Worm (Caenorhabditis elegans) whole organism, young adult: ENCODE measurements around the gene arrd-8.

Source experiments
- D2030.7 ChIP-seq: fragments of 200-800 bp; sonication (Bioruptor generic); IDR thresholded peaks from 2 replicates; pipeline ENCODE4 v1.3.6; 2022; ENCODE audit warnings: missing genetic modification reagents, missing genetic modification characterization, missing compliant biosample characterization
- F37B4.10 ChIP-seq: fragments of 200-800 bp; sonication (Bioruptor generic); IDR thresholded peaks from 2 replicates; pipeline ENCODE4 v1.3.6; 2022; ENCODE audit warnings: missing genetic modification characterization, missing compliant biosample characterization
- F57C9.4 ChIP-seq: sonication (generic microtip); optimal IDR thresholded peaks from 2 replicates; lab custom pipeline; 2017; ENCODE audit warnings: mild to moderate bottlenecking, missing genetic modification characterization, missing compliant biosample characterization
- T07F8.4 ChIP-seq: sonication (generic microtip); optimal IDR thresholded peaks from 2 replicates; lab custom pipeline; 2016; ENCODE audit warnings: mild to moderate bottlenecking, missing genetic modification characterization, moderate library complexity, missing compliant biosample characterization
- Y53F4B.3 ChIP-seq: fragments of 200-800 bp; sonication (Bioruptor generic); IDR thresholded peaks from 2 replicates; pipeline ENCODE4 v1.3.6; 2022; ENCODE audit warnings: missing genetic modification reagents, missing genetic modification characterization, missing compliant biosample characterization
- Y79H2A.3 ChIP-seq: fragments of 200-800 bp; sonication (Bioruptor generic); conservative IDR thresholded peaks from 2 replicates; pipeline ENCODE4 v1.3.6; 2022; ENCODE audit warnings: missing genetic modification reagents, missing genetic modification characterization, missing compliant biosample characterization
- ZK185.1 ChIP-seq: sonication (generic microtip); optimal IDR thresholded peaks from 2 replicates; lab custom pipeline; 2016; ENCODE audit warnings: mild to moderate bottlenecking, missing genetic modification characterization, missing compliant biosample characterization; ENCODE audit not compliant: poor library complexity, severe bottlenecking
- ama-1 ChIP-seq, 3 experiments: fragments of 150-350 bp in 1 of 3; sonication (generic microtip) in 2 of 3; optimal IDR thresholded peaks; 2 replicates each; lab custom pipeline; 2014 to 2018; ENCODE audit warnings: missing biosample characterization in 2 of 3, missing genetic modification characterization in 2 of 3, missing genetic modification reagents in 2 of 3
- attf-5 ChIP-seq: fragments of 200-800 bp; sonication (Bioruptor generic); optimal IDR thresholded peaks from 2 replicates; lab custom pipeline; 2018; ENCODE audit warnings: mild to moderate bottlenecking, missing genetic modification characterization, missing compliant biosample characterization
- attf-6 ChIP-seq: fragments of 200-800 bp; sonication (Bioruptor generic); IDR thresholded peaks from 2 replicates; pipeline ENCODE4 v1.3.6; 2022; ENCODE audit warnings: missing genetic modification reagents, missing genetic modification characterization, missing compliant biosample characterization
- bed-2 ChIP-seq: fragments of 200-800 bp; sonication (Bioruptor generic); IDR thresholded peaks from 2 replicates; pipeline ENCODE4 v1.3.6; 2022; ENCODE audit warnings: missing genetic modification reagents, missing genetic modification characterization, missing compliant biosample characterization
- cebp-1 ChIP-seq, 2 experiments: fragments of 200-800 bp in 1 of 2; sonication (Bioruptor generic) in 1 of 2; sonication (generic microtip) in 1 of 2; IDR thresholded peaks in 1 of 2; optimal IDR thresholded peaks in 1 of 2; 2 replicates each; pipeline versions ENCODE4 v1.3.6 to Lab custom; 2017 to 2022; ENCODE audit warnings: missing compliant biosample characterization in 2 of 2, missing genetic modification characterization in 2 of 2, mild to moderate bottlenecking in 1 of 2, missing genetic modification reagents in 1 of 2, moderate library complexity in 1 of 2
- ceh-27 ChIP-seq: fragments of 200-800 bp; sonication (Bioruptor generic); optimal IDR thresholded peaks from 2 replicates; lab custom pipeline; 2018; ENCODE audit warnings: mild to moderate bottlenecking, missing genetic modification characterization, moderate library complexity, missing compliant biosample characterization
- dox-1 ChIP-seq: fragments of 200-800 bp; sonication (Bioruptor generic); IDR thresholded peaks from 2 replicates; pipeline ENCODE4 v1.3.6; 2022; ENCODE audit warnings: missing genetic modification reagents, missing genetic modification characterization, missing compliant biosample characterization
- efl-1 ChIP-seq: fragments of 150-350 bp; optimal IDR thresholded peaks from 2 replicates; lab custom pipeline; 2014; ENCODE audit warnings: missing biosample characterization, missing genetic modification reagents, missing genetic modification characterization
- egrh-3 ChIP-seq: fragments of 200-800 bp; sonication (Bioruptor generic); IDR thresholded peaks from 2 replicates; pipeline ENCODE4 v1.3.6; 2022; ENCODE audit warnings: missing genetic modification reagents, missing genetic modification characterization, missing compliant biosample characterization
- ekl-4 ChIP-seq: fragments of 200-800 bp; sonication (Bioruptor generic); IDR thresholded peaks from 2 replicates; pipeline ENCODE4 v1.3.6; 2022; ENCODE audit warnings: missing genetic modification reagents, missing genetic modification characterization, missing compliant biosample characterization
- gei-17 ChIP-seq: fragments of 200-800 bp; sonication (Bioruptor generic); optimal IDR thresholded peaks from 2 replicates; lab custom pipeline; 2018; ENCODE audit warnings: mild to moderate bottlenecking, missing genetic modification characterization, missing compliant biosample characterization
- hlh-26 ChIP-seq: fragments of 200-800 bp; sonication (Bioruptor generic); conservative IDR thresholded peaks from 2 replicates; pipeline ENCODE4 v1.3.6; 2022; ENCODE audit warnings: missing genetic modification reagents, missing genetic modification characterization, missing compliant biosample characterization
- hsf-1 ChIP-seq: fragments of 200-800 bp; sonication (Bioruptor generic); IDR thresholded peaks from 2 replicates; pipeline ENCODE4 v1.3.6; 2022; ENCODE audit warnings: missing genetic modification reagents, missing genetic modification characterization, missing compliant biosample characterization
- lag-1 ChIP-seq: fragments of 200-800 bp; sonication (Bioruptor generic); IDR thresholded peaks from 2 replicates; pipeline ENCODE4 v1.3.6; 2022; ENCODE audit warnings: missing genetic modification reagents, missing genetic modification characterization, missing compliant biosample characterization
- let-607 ChIP-seq, 2 experiments: fragments of 200-800 bp in 1 of 2; sonication (Bioruptor generic) in 1 of 2; sonication (generic microtip) in 1 of 2; optimal IDR thresholded peaks; 2 replicates each; lab custom pipeline; 2016 to 2018; ENCODE audit warnings: mild to moderate bottlenecking in 2 of 2, missing compliant biosample characterization in 2 of 2, missing genetic modification characterization in 2 of 2, moderate library complexity in 2 of 2, missing genotype in 1 of 2
- lin-35 ChIP-seq, 3 experiments: fragments of 150-350 bp in 2 of 3; sonication (generic microtip) in 1 of 3; optimal IDR thresholded peaks; 2 replicates each; lab custom pipeline; 2014 to 2018; ENCODE audit warnings: missing biosample characterization in 3 of 3, missing genetic modification characterization in 3 of 3, missing genetic modification reagents in 3 of 3
- lir-1 ChIP-seq: fragments of 200-800 bp; sonication (Bioruptor generic); conservative IDR thresholded peaks from 2 replicates; pipeline ENCODE4 v1.3.6; 2022; ENCODE audit warnings: missing genetic modification reagents, missing genetic modification characterization, missing compliant biosample characterization
- lsl-1 ChIP-seq: fragments of 200-800 bp; sonication (Bioruptor generic); optimal IDR thresholded peaks from 2 replicates; lab custom pipeline; 2018; ENCODE audit warnings: mild to moderate bottlenecking, missing genetic modification characterization, moderate library complexity, missing compliant biosample characterization
- lsy-27 ChIP-seq: sonication (generic microtip); optimal IDR thresholded peaks from 2 replicates; lab custom pipeline; 2017; ENCODE audit warnings: missing genetic modification characterization, mild to moderate bottlenecking, missing compliant biosample characterization, antibody characterized with exemption, missing genotype, borderline replicate concordance; ENCODE audit not compliant: insufficient read depth
- madf-6 ChIP-seq: fragments of 200-800 bp; sonication (Bioruptor generic); IDR thresholded peaks from 2 replicates; pipeline ENCODE4 v1.3.6; 2022; ENCODE audit warnings: missing genetic modification reagents, missing genetic modification characterization, missing compliant biosample characterization
- mel-28 ChIP-seq: sonication (generic microtip); optimal IDR thresholded peaks from 2 replicates; lab custom pipeline; 2016; ENCODE audit warnings: borderline replicate concordance, mild to moderate bottlenecking, missing genetic modification characterization, missing compliant biosample characterization
- nhr-80 ChIP-seq: sonication (generic microtip); optimal IDR thresholded peaks from 2 replicates; lab custom pipeline; 2016; ENCODE audit warnings: missing genetic modification characterization, missing compliant biosample characterization
- pbrm-1 ChIP-seq: fragments of 200-800 bp; sonication (Bioruptor generic); IDR thresholded peaks from 2 replicates; pipeline ENCODE4 v1.3.6; 2022; ENCODE audit warnings: missing genetic modification reagents, missing genetic modification characterization, missing compliant biosample characterization
- pha-4 ChIP-seq: fragments of 150-350 bp; sonication (generic microtip); optimal IDR thresholded peaks from 2 replicates; lab custom pipeline; 2014; ENCODE audit warnings: missing biosample characterization, missing genetic modification reagents, missing genetic modification characterization
- sdz-38 ChIP-seq: sonication (generic microtip); optimal IDR thresholded peaks from 2 replicates; lab custom pipeline; 2016; ENCODE audit warnings: missing genotype, missing genetic modification characterization, missing compliant biosample characterization
- sea-2 ChIP-seq: fragments of 200-800 bp; sonication (Bioruptor generic); IDR thresholded peaks from 2 replicates; pipeline ENCODE4 v1.3.6; 2022; ENCODE audit warnings: missing genetic modification characterization, missing compliant biosample characterization
- snpc-4 ChIP-seq, 5 experiments: fragments of 150-350 bp in 1 of 5; sonication (generic microtip) in 4 of 5; optimal IDR thresholded peaks; 2 replicates each; lab custom pipeline; 2014 to 2018; ENCODE audit warnings: missing genetic modification characterization in 5 of 5, missing biosample characterization in 3 of 5, antibody characterized with exemption in 2 of 5, mild to moderate bottlenecking in 2 of 5, missing compliant biosample characterization in 2 of 5, missing genotype in 2 of 5, moderate library complexity in 2 of 5, missing genetic modification reagents in 1 of 5
- somi-1 ChIP-seq: fragments of 200-800 bp; sonication (Bioruptor generic); optimal IDR thresholded peaks from 2 replicates; lab custom pipeline; 2018; ENCODE audit warnings: mild to moderate bottlenecking, missing genetic modification characterization, missing compliant biosample characterization
- zfh-2 ChIP-seq: fragments of 200-800 bp; sonication (Bioruptor generic); conservative IDR thresholded peaks from 2 replicates; pipeline ENCODE4 v1.3.6; 2022; ENCODE audit warnings: missing genetic modification reagents, missing genetic modification characterization, missing compliant biosample characterization
- ztf-22 ChIP-seq: fragments of 200-800 bp; sonication (Bioruptor generic); optimal IDR thresholded peaks from 2 replicates; lab custom pipeline; 2018; ENCODE audit warnings: mild to moderate bottlenecking, missing genetic modification characterization, moderate library complexity, missing compliant biosample characterization
- ztf-26 ChIP-seq: sonication (generic microtip); optimal IDR thresholded peaks from 2 replicates; lab custom pipeline; 2017; ENCODE audit warnings: missing genetic modification characterization, missing compliant biosample characterization
- ztf-6 ChIP-seq: fragments of 200-800 bp; sonication (Bioruptor generic); IDR thresholded peaks from 2 replicates; pipeline ENCODE4 v1.3.6; 2022; ENCODE audit warnings: missing genetic modification reagents, missing genetic modification characterization, missing compliant biosample characterization

Gene arrd-8

DNA sequence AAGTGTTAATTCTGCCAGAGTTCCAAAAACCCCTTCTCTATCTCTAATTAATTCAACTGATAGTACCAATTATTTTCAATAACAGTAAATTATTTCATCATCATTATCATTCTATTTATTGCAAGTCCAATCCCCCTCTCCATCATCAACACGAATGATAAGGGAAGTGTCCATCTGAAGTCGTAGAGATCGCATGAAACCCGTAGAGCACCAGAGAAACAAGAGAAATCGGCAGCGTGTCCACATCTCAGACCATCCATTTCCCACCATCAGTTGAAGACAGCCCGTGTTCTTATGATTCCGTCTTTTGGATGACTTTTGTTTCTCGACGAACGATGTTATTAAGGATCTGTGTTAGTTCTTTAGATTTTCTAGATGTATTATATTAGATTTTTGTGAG is 11.4 kb upstream of the arrd-8 start:
- TF ChIP-seq ztf-22 (GFP tag; lab: Kevin White, UChicago) = no peak
- no peak for TF ChIP-seq ceh-27
- no peak for TF ChIP-seq lsy-27 (tag; lab: Kevin White, UChicago)
- TF ChIP-seq Y79H2A.3 (GFP tag; lab: Robert Waterston, UW) = no peak
- TF ChIP-seq madf-6 (GFP tag; lab: Robert Waterston, UW) = no peak
- no peak for TF ChIP-seq sea-2 (GFP tag; lab: Robert Waterston, UW)
- peak in 1 of 2 experiments; percentile 17 for TF ChIP-seq let-607 (tag; optimal IDR thresholded peaks at IDR 0.05; lab: Kevin White, UChicago)
- no peak for TF ChIP-seq F37B4.10 (GFP tag; lab: Robert Waterston, UW)
- no peak for TF ChIP-seq efl-1 (GFP tag; lab: Kevin White, UChicago)
- TF ChIP-seq mel-28 (tag; lab: Kevin White, UChicago) = no peak
- no peak for TF ChIP-seq sdz-38 (tag; lab: Kevin White, UChicago)
- TF ChIP-seq D2030.7 (GFP tag; lab: Robert Waterston, UW) = no peak
- peak; percentile 5 for TF ChIP-seq ama-1 (optimal IDR thresholded peaks at IDR 0.05; lab: Kevin White, UChicago)
- no peak for TF ChIP-seq ama-1 (GFP tag; optimal IDR thresholded peaks at IDR 0.05; lab: Kevin White, UChicago)
- no peak for TF ChIP-seq lin-35 (GFP tag; optimal IDR thresholded peaks at IDR 0.05; lab: Kevin White, UChicago)
- TF ChIP-seq attf-5 (GFP tag; lab: Kevin White, UChicago) = no peak
- TF ChIP-seq nhr-80 (tag; lab: Kevin White, UChicago) = peak; percentile 25
- no peak for TF ChIP-seq hsf-1 (GFP tag; lab: Robert Waterston, UW)
- no peak for TF ChIP-seq snpc-4 (GFP tag; optimal IDR thresholded peaks at IDR 0.05; lab: Kevin White, UChicago)
- TF ChIP-seq snpc-4 (tag; optimal IDR thresholded peaks at IDR 0.05; lab: Kevin White, UChicago) = no peak
- TF ChIP-seq cebp-1 (GFP tag; IDR thresholded peaks at IDR 0.05; lab: Robert Waterston, UW) = no peak
- TF ChIP-seq cebp-1 (tag; optimal IDR thresholded peaks at IDR 0.05; lab: Kevin White, UChicago) = peak; percentile 32
- TF ChIP-seq lsl-1 (GFP tag; lab: Kevin White, UChicago) = no peak
- TF ChIP-seq gei-17 (GFP tag; lab: Kevin White, UChicago) = no peak
- TF ChIP-seq T07F8.4 = no peak
- TF ChIP-seq zfh-2 (GFP tag; lab: Robert Waterston, UW) = no peak
- TF ChIP-seq ZK185.1 = no peak
- TF ChIP-seq egrh-3 (GFP tag; lab: Robert Waterston, UW) = no peak
- no peak for TF ChIP-seq pha-4 (tag; lab: Kevin White, UChicago)
- no peak for TF ChIP-seq Y53F4B.3 (GFP tag; lab: Robert Waterston, UW)
- TF ChIP-seq bed-2 (GFP tag; lab: Robert Waterston, UW) = no peak
- no peak for TF ChIP-seq lag-1 (GFP tag; lab: Robert Waterston, UW)
- no peak for TF ChIP-seq somi-1 (GFP tag; lab: Kevin White, UChicago)
- TF ChIP-seq attf-6 (GFP tag; lab: Robert Waterston, UW) = no peak
- TF ChIP-seq ztf-26 (tag; lab: Kevin White, UChicago) = no peak

- TF ChIP-seq ekl-4 (GFP tag; lab: Robert Waterston, UW) (no peak), dox-1 (no peak), sea-2 (GFP tag; lab: Robert Waterston, UW) (no peak), hlh-26 (GFP tag; lab: Robert Waterston, UW) (no peak), ama-1 (optimal IDR thresholded peaks at IDR 0.05; lab: Kevin White, UChicago) (peak; percentile 53), ama-1 (GFP tag; optimal IDR thresholded peaks at IDR 0.05; lab: Kevin White, UChicago) (no peak), Y79H2A.3 (GFP tag; lab: Robert Waterston, UW) (0 out of 2 replicates have a peak, but pooled peaks have one; percentile 34), pbrm-1 (GFP tag; lab: Robert Waterston, UW) (0 out of 2 replicates have a peak, but pooled peaks have one; percentile 22), lir-1 (GFP tag; lab: Robert Waterston, UW) (no peak), F57C9.4 (tag; lab: Kevin White, UChicago) (no peak), nhr-80 (tag; lab: Kevin White, UChicago) (no peak), ztf-6 (GFP tag; lab: Robert Waterston, UW) (no peak)
These were observed 10.7 kb upstream of the arrd-8 start for ce11 chrII:12054150-12054549.
